Fruit fly (Drosophila melanogaster): Measurements from ENCODE around the gene CG34447.

The CG34447 gene

dm6 chr2L:2375655-2376417 is 44.0 kb downstream of the CG34447 start, which contains the start of gene Atxn7 (continued):
- peak; percentile 51 for TF ChIP-seq CG8924 (tag; optimal IDR thresholded peaks at IDR 0.05)
- TF ChIP-seq ash1 (GFP tag; optimal IDR thresholded peaks at IDR 0.05) = no peak
- TF ChIP-seq Abd-B (GFP tag; optimal IDR thresholded peaks at IDR 0.05) = peak; percentile 10
- peak; percentile 95 for TF ChIP-seq BEAF-32 (GFP tag; optimal IDR thresholded peaks at IDR 0.05)
- peak; percentile 58 for TF ChIP-seq CG10366 (GFP tag; IDR thresholded peaks at IDR 0.05)
- peak; percentile 79; the same call in 2 of the 3 replicates for TF ChIP-seq mld (GFP tag; IDR thresholded peaks at IDR 0.05; ENCODE audit: partially characterized antibody)
- peak; percentile 16 for TF ChIP-seq ERR (GFP tag; optimal IDR thresholded peaks at IDR 0.05)
- peak; percentile 25 for TF ChIP-seq trh (GFP tag; optimal IDR thresholded peaks at IDR 0.05)
- peak; percentile 77 for TF ChIP-seq CG12219 (GFP tag; optimal IDR thresholded peaks at IDR 0.05)
- no peak for TF ChIP-seq Ravus (GFP tag; IDR thresholded peaks at IDR 0.05)
- TF ChIP-seq run (tag; optimal IDR thresholded peaks at IDR 0.05) = no peak
- TF ChIP-seq CG11247 (GFP tag; IDR thresholded peaks at IDR 0.05) = peak; percentile 54
- TF ChIP-seq CG8944 (GFP tag; optimal IDR thresholded peaks at IDR 0.05) = peak; percentile 29
- peak; percentile 97 for TF ChIP-seq stwl (tag; optimal IDR thresholded peaks at IDR 0.05)
- TF ChIP-seq CG14014 (GFP tag; IDR thresholded peaks at IDR 0.05) = peak; percentile 51; the same call in 1 of the 2 replicates
- TF ChIP-seq Nf-YC (tag; optimal IDR thresholded peaks at IDR 0.05) = peak; percentile 42
- TF ChIP-seq CG7839 (tag; optimal IDR thresholded peaks at IDR 0.05) = peak; percentile 54
- TF ChIP-seq CG4730 (GFP tag; IDR thresholded peaks at IDR 0.05) = no peak
- peak; percentile 82 for TF ChIP-seq CG10431 (GFP tag; optimal IDR thresholded peaks at IDR 0.05)
- peak; percentile 63; the same call in 1 of the 3 replicates for TF ChIP-seq ase (GFP tag; IDR thresholded peaks at IDR 0.05)
- TF ChIP-seq CG5953 (GFP tag; IDR thresholded peaks at IDR 0.05) = peak; percentile 68; the same call in 1 of the 2 replicates
- peak; percentile 90 for TF ChIP-seq CG1832 (GFP tag; optimal IDR thresholded peaks at IDR 0.05)
- TF ChIP-seq Doc3 (GFP tag; IDR thresholded peaks at IDR 0.05; ENCODE audit: partially characterized antibody) = peak; percentile 88
- 0 out of 2 replicates have a peak, but pooled peaks have one; percentile 11 for TF ChIP-seq Nf-YA (GFP tag; IDR thresholded peaks at IDR 0.05)
- 0 out of 3 replicates have a peak, but pooled peaks have one; percentile 52 for TF ChIP-seq CG11695 (GFP tag; IDR thresholded peaks at IDR 0.05)
- TF ChIP-seq CG10565 (GFP tag; optimal IDR thresholded peaks at IDR 0.05) = no peak
- TF ChIP-seq eve (GFP tag; optimal IDR thresholded peaks at IDR 0.05) = no peak
- TF ChIP-seq ken (GFP tag; IDR thresholded peaks at IDR 0.05) = peak; percentile 62; the same call in 2 of the 3 replicates
- no peak for TF ChIP-seq sisA (GFP tag; IDR thresholded peaks at IDR 0.05)
- TF ChIP-seq slp2 (GFP tag; optimal IDR thresholded peaks at IDR 0.05) = peak; percentile 55
- TF ChIP-seq CG4424 (GFP tag; optimal IDR thresholded peaks at IDR 0.05) = peak; percentile 44
- TF ChIP-seq CG12942 (GFP tag; optimal IDR thresholded peaks at IDR 0.05) = peak; percentile 17
- peak; percentile 44; the same call in 1 of the 2 replicates for TF ChIP-seq al (GFP tag; IDR thresholded peaks at IDR 0.05)
- TF ChIP-seq CG6254 (GFP tag; optimal IDR thresholded peaks at IDR 0.05) = peak; percentile 50
- peak; percentile 38 for TF ChIP-seq HHEX (GFP tag; optimal IDR thresholded peaks at IDR 0.05)
- TF ChIP-seq btn (GFP tag; optimal IDR thresholded peaks at IDR 0.05) = no peak
- TF ChIP-seq CG17359 (tag; optimal IDR thresholded peaks at IDR 0.05) = peak; percentile 61
- peak; percentile 97 for TF ChIP-seq ewg (GFP tag; optimal IDR thresholded peaks at IDR 0.05)
- TF ChIP-seq ham (GFP tag; IDR thresholded peaks at IDR 0.05) = no peak
- no peak for TF ChIP-seq CG43689 (GFP tag; IDR thresholded peaks at IDR 0.05)
- TF ChIP-seq stc (GFP tag; IDR thresholded peaks at IDR 0.05) = peak; percentile 56; the same call in 1 of the 2 replicates
- TF ChIP-seq kni (GFP tag; optimal IDR thresholded peaks at IDR 0.05) = peak; percentile 56
- peak; percentile 89 for TF ChIP-seq nerfin-2 (GFP tag; IDR thresholded peaks at IDR 0.05; ENCODE audit: partially characterized antibody)
- peak; percentile 96 for TF ChIP-seq hbn (GFP tag; IDR thresholded peaks at IDR 0.05; ENCODE audit: partially characterized antibody)
- no peak for TF ChIP-seq yki (optimal IDR thresholded peaks at IDR 0.05)
- peak; percentile 42 for TF ChIP-seq CG4282 (GFP tag; optimal IDR thresholded peaks at IDR 0.05)
- no peak for TF ChIP-seq gt (GFP tag; IDR thresholded peaks at IDR 0.05)
- TF ChIP-seq CG3726 (GFP tag; IDR thresholded peaks at IDR 0.05) = no peak
- TF ChIP-seq CG4617 (GFP tag; optimal IDR thresholded peaks at IDR 0.05; ENCODE audit: borderline replicate concordance) = peak; percentile 97

All from whole organism, embryonic.